Worm (Caenorhabditis elegans): ENCODE results near the gene str-261.

DNA sequence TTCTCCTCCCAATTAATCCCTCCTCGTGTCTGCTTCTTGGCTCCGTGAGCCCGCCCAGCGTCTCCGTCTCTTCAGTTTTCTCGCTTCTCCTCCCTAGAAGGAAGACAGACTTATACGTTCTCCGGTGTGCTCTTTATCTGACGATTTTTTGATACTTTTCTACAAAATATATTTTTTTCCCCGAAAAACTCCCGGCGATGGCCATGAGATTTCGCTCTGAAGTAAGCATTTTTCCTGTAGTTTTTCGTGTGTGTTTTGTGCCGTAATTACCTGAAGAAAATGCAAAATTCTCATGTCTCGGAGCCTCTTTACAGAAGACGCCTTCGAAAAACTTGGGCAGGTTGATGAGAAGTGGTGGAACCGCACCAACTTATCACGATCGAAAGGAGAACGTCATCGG, 37.7 kb upstream of the str-261 start, which contains the start of gene spat-2:
- no peak for TF ChIP-seq odd-2 (tag; optimal IDR thresholded peaks at IDR 0.05)
- no peak for TF ChIP-seq ets-4 (tag; optimal IDR thresholded peaks at IDR 0.05)
- TF ChIP-seq rnt-1 (tag; optimal IDR thresholded peaks at IDR 0.05): no peak
- no peak for TF ChIP-seq ceh-19 (GFP tag; optimal IDR thresholded peaks at IDR 0.05)
- no peak for TF ChIP-seq mec-3 (tag; optimal IDR thresholded peaks at IDR 0.05; ENCODE audit: borderline replicate concordance)
- no peak for TF ChIP-seq tbx-7 (tag; optimal IDR thresholded peaks at IDR 0.05)
- no peak for TF ChIP-seq hlh-15 (tag; optimal IDR thresholded peaks at IDR 0.05)
- no peak for TF ChIP-seq unc-86 (tag; optimal IDR thresholded peaks at IDR 0.05)
- no peak for TF ChIP-seq pat-9 (tag; optimal IDR thresholded peaks at IDR 0.05)
- TF ChIP-seq pha-4 (tag; optimal IDR thresholded peaks at IDR 0.05): no peak

Measured in whole organism, late embryonic.